Fruit fly (Drosophila melanogaster) whole organism, embryonic: Measurements from ENCODE around the gene Gpdh1.
A peak's percentile ranks its signal among the peaks of the same experiment; 100 is the strongest.

Experiments
- Ada2b ChIP-seq: fragments of 200-800 bp; sonication (Bioruptor generic); IDR thresholded peaks from 2 replicates; pipeline ENCODE4 v1.3.6; 2022; ENCODE audit warnings: missing biosample characterization, missing genetic modification characterization
- CG10462 ChIP-seq: fragments of 200-800 bp; sonication (Bioruptor generic); optimal IDR thresholded peaks from 2 replicates; lab custom pipeline; 2016; ENCODE audit warnings: missing biosample characterization, missing genetic modification characterization
- CG10565 ChIP-seq: fragments of 200-800 bp; sonication (Bioruptor generic); optimal IDR thresholded peaks from 3 replicates; lab custom pipeline; 2016; ENCODE audit warnings: missing biosample characterization, mild to moderate bottlenecking, missing genetic modification characterization
- CG10654 ChIP-seq: fragments of 200-800 bp; sonication (Bioruptor generic); optimal IDR thresholded peaks from 2 replicates; lab custom pipeline; 2016; ENCODE audit warnings: missing biosample characterization, missing genetic modification characterization
- CG11398 ChIP-seq: fragments of 200-800 bp; sonication (Bioruptor generic); optimal IDR thresholded peaks from 2 replicates; lab custom pipeline; 2016; ENCODE audit warnings: missing biosample characterization, missing genetic modification characterization
- CG11456 ChIP-seq: fragments of 200-800 bp; sonication (Bioruptor generic); IDR thresholded peaks from 3 replicates; pipeline ENCODE4 v1.3.6; 2022; ENCODE audit warnings: missing biosample characterization, missing genetic modification characterization
- CG11560 ChIP-seq: fragments of 200-800 bp; sonication (Bioruptor generic); IDR thresholded peaks from 3 replicates; pipeline ENCODE4 v1.3.6; 2022; ENCODE audit warnings: missing biosample characterization, missing genetic modification characterization
- CG17568 ChIP-seq: fragments of 200-800 bp; sonication (Bioruptor generic); optimal IDR thresholded peaks from 2 replicates; lab custom pipeline; 2018; ENCODE audit warnings: missing biosample characterization, mild to moderate bottlenecking, missing genetic modification characterization, moderate library complexity
- CG17829 ChIP-seq: fragments of 200-800 bp; optimal IDR thresholded peaks from 2 replicates; lab custom pipeline; 2019; ENCODE audit warnings: missing biosample characterization, mild to moderate bottlenecking, missing genetic modification characterization, moderate library complexity
- CG18599 ChIP-seq: fragments of 200-800 bp; sonication (Bioruptor generic); optimal IDR thresholded peaks from 3 replicates; lab custom pipeline; 2017; ENCODE audit warnings: missing biosample characterization, missing genetic modification characterization, mild to moderate bottlenecking, moderate library complexity, missing genetic modification reagents
- CG32532 ChIP-seq: fragments of 200-800 bp; sonication (Bioruptor generic); IDR thresholded peaks from 2 replicates; pipeline ENCODE4 v1.3.6; 2022; ENCODE audit warnings: missing biosample characterization, missing genetic modification characterization
- CG32767 ChIP-seq: fragments of 200-800 bp; sonication (Bioruptor generic); IDR thresholded peaks from 2 replicates; pipeline ENCODE4 v1.3.6; 2022; ENCODE audit warnings: missing biosample characterization, missing genetic modification characterization
- CG4424 ChIP-seq: fragments of 200-800 bp; sonication (Bioruptor generic); optimal IDR thresholded peaks from 3 replicates; lab custom pipeline; 2016; ENCODE audit warnings: missing biosample characterization, missing genetic modification characterization
- CG5245 ChIP-seq: fragments of 200-800 bp; sonication (Bioruptor generic); optimal IDR thresholded peaks from 3 replicates; lab custom pipeline; 2016; ENCODE audit warnings: missing biosample characterization, missing genetic modification characterization
- CG6689 ChIP-seq: fragments of 200-800 bp; sonication (Bioruptor generic); IDR thresholded peaks from 2 replicates; pipeline ENCODE4 v1.3.6; 2022; ENCODE audit warnings: missing biosample characterization, missing genetic modification characterization
- CG7786 ChIP-seq: fragments of 200-800 bp; sonication (Bioruptor generic); optimal IDR thresholded peaks from 2 replicates; lab custom pipeline; 2016; ENCODE audit warnings: missing biosample characterization, missing genetic modification characterization
- CG9727 ChIP-seq: fragments of 200-800 bp; sonication (Bioruptor generic); optimal IDR thresholded peaks from 3 replicates; lab custom pipeline; 2017; ENCODE audit warnings: missing biosample characterization, mild to moderate bottlenecking, missing genetic modification characterization
- Ets97D ChIP-seq: fragments of 200-800 bp; sonication (Bioruptor generic); optimal IDR thresholded peaks from 3 replicates; lab custom pipeline; 2016; ENCODE audit warnings: missing biosample characterization, missing genetic modification characterization
- Lpt ChIP-seq: fragments of >200 bp; optimal IDR thresholded peaks from 2 replicates; lab custom pipeline; 2018; ENCODE audit warnings: missing biosample characterization, missing genetic modification characterization
- Med ChIP-seq: fragments of 200-800 bp; sonication (Bioruptor generic); peaks from one replicate; lab custom pipeline; 2016; ENCODE audit warnings: missing biosample characterization, missing genetic modification characterization, mild to moderate bottlenecking, inconsistent platforms, moderate library complexity
- Optix ChIP-seq: fragments of 200-800 bp; sonication (Bioruptor generic); IDR thresholded peaks from 3 replicates; pipeline ENCODE4 v1.3.6; 2022; ENCODE audit warnings: missing biosample characterization, missing genetic modification characterization
- Poxn ChIP-seq: fragments of 200-800 bp; sonication (Bioruptor generic); IDR thresholded peaks from 2 replicates; pipeline ENCODE4 v1.3.6; 2022; ENCODE audit warnings: missing biosample characterization, missing genetic modification characterization
- Side ChIP-seq: fragments of 200-800 bp; sonication (Bioruptor generic); optimal IDR thresholded peaks from 2 replicates; lab custom pipeline; 2016; ENCODE audit warnings: missing biosample characterization, missing genetic modification characterization
- Sry-β ChIP-seq: fragments of 200-800 bp; sonication (Bioruptor generic); optimal IDR thresholded peaks from 2 replicates; lab custom pipeline; 2018; ENCODE audit warnings: missing biosample characterization, mild to moderate bottlenecking, missing genetic modification characterization, moderate library complexity
- bigmax ChIP-seq: fragments of 200-800 bp; sonication (Bioruptor generic); optimal IDR thresholded peaks from 2 replicates; lab custom pipeline; 2018; ENCODE audit warnings: missing biosample characterization, mild to moderate bottlenecking, missing genetic modification characterization
- btn ChIP-seq: fragments of 200-800 bp; sonication (Bioruptor generic); optimal IDR thresholded peaks from 2 replicates; lab custom pipeline; 2016; ENCODE audit warnings: missing biosample characterization, missing genetic modification characterization
- corto ChIP-seq: fragments of 200-800 bp; sonication (Bioruptor generic); optimal IDR thresholded peaks from 2 replicates; lab custom pipeline; 2016; ENCODE audit warnings: missing biosample characterization, mild to moderate bottlenecking, missing genetic modification characterization, moderate library complexity
- crol ChIP-seq: fragments of 200-800 bp; sonication (Bioruptor generic); IDR thresholded peaks from 2 replicates; pipeline ENCODE4 v1.3.6; 2022; ENCODE audit warnings: missing biosample characterization, missing genetic modification characterization
- dan ChIP-seq: fragments of 200-800 bp; sonication (Bioruptor generic); IDR thresholded peaks from 2 replicates; pipeline ENCODE4 v1.3.6; 2022; ENCODE audit warnings: missing biosample characterization, missing genetic modification characterization
- dmrt99B ChIP-seq: fragments of 200-800 bp; sonication (Bioruptor generic); optimal IDR thresholded peaks from 2 replicates; lab custom pipeline; 2018; ENCODE audit warnings: missing biosample characterization, mild to moderate bottlenecking, missing genetic modification characterization, moderate library complexity
- emc ChIP-seq: fragments of 200-800 bp; sonication (Bioruptor generic); optimal IDR thresholded peaks from 2 replicates; lab custom pipeline; 2016; ENCODE audit warnings: missing biosample characterization, missing genetic modification characterization
- eve ChIP-seq, 2 experiments: fragments of >200 bp; optimal IDR thresholded peaks; 2 replicates each; lab custom pipeline; 2017; ENCODE audit warnings: missing biosample characterization in 2 of 2, missing genetic modification characterization in 2 of 2
- fd96Cb ChIP-seq: fragments of 200-800 bp; sonication (Bioruptor generic); optimal IDR thresholded peaks from 2 replicates; lab custom pipeline; 2018; ENCODE audit warnings: missing biosample characterization, mild to moderate bottlenecking, missing genetic modification characterization, moderate library complexity
- fu2 ChIP-seq: fragments of 200-800 bp; sonication (Bioruptor generic); optimal IDR thresholded peaks from 2 replicates; lab custom pipeline; 2016; ENCODE audit warnings: missing biosample characterization, missing genetic modification characterization
- hb ChIP-seq: fragments of 200-800 bp; sonication (Bioruptor generic); IDR thresholded peaks from 3 replicates; pipeline ENCODE4 v1.3.6; 2022; ENCODE audit warnings: missing biosample characterization, missing genetic modification characterization; ENCODE audit not compliant: partially characterized antibody
- jing ChIP-seq: fragments of 200-800 bp; sonication (Bioruptor generic); optimal IDR thresholded peaks from 2 replicates; lab custom pipeline; 2018; ENCODE audit warnings: missing biosample characterization, mild to moderate bottlenecking, missing genetic modification characterization
- kah ChIP-seq: fragments of 200-800 bp; sonication (Bioruptor generic); optimal IDR thresholded peaks from 2 replicates; lab custom pipeline; 2018; ENCODE audit warnings: missing biosample characterization, mild to moderate bottlenecking, missing genetic modification characterization
- pan ChIP-seq, 4 experiments: fragments of >200 bp in 3 of 4; fragments of 200-800 bp in 1 of 4; sonication (Bioruptor generic) in 1 of 4; optimal IDR thresholded peaks in 3 of 4; IDR thresholded peaks in 1 of 4; 2 replicates each; pipeline versions ENCODE4 v1.3.6 to Lab custom; 2017 to 2022; ENCODE audit warnings: missing biosample characterization in 2 of 4, missing genetic modification characterization in 2 of 4, mixed read lengths in 1 of 4
- pho ChIP-seq: fragments of 200-800 bp; sonication (Bioruptor generic); optimal IDR thresholded peaks from 2 replicates; lab custom pipeline; 2016; ENCODE audit warnings: missing biosample characterization, missing genetic modification characterization
- pita ChIP-seq: fragments of 200-800 bp; sonication (Bioruptor generic); optimal IDR thresholded peaks from 2 replicates; lab custom pipeline; 2017; ENCODE audit warnings: missing biosample characterization, mild to moderate bottlenecking, missing genetic modification characterization
- prd ChIP-seq, 3 experiments: fragments of >200 bp in 2 of 3; fragments of 200-800 bp in 1 of 3; sonication (Bioruptor generic) in 1 of 3; optimal IDR thresholded peaks in 2 of 3; IDR thresholded peaks in 1 of 3; 2 replicates in 2 of 3; 3 replicates in 1 of 3; pipeline versions ENCODE4 v1.3.6 to Lab custom; 2017 to 2022; ENCODE audit warnings: missing biosample characterization in 1 of 3, missing genetic modification characterization in 1 of 3
- psq ChIP-seq: fragments of 200-800 bp; sonication (Bioruptor generic); optimal IDR thresholded peaks from 2 replicates; lab custom pipeline; 2017; ENCODE audit warnings: missing biosample characterization, missing genetic modification characterization
- slp2 ChIP-seq: fragments of 200-800 bp; sonication (Bioruptor generic); optimal IDR thresholded peaks from 2 replicates; lab custom pipeline; 2016; ENCODE audit warnings: missing biosample characterization, missing genetic modification characterization
- so ChIP-seq: fragments of 200-800 bp; sonication (Bioruptor generic); IDR thresholded peaks from 3 replicates; pipeline ENCODE4 v1.3.6; 2022; ENCODE audit warnings: missing biosample characterization, missing genetic modification characterization
- ssp ChIP-seq: fragments of 200-800 bp; sonication (Bioruptor generic); IDR thresholded peaks from 2 replicates; pipeline ENCODE4 v1.3.6; 2022; ENCODE audit warnings: missing biosample characterization, missing genetic modification characterization
- stc ChIP-seq: fragments of 200-800 bp; sonication (Bioruptor generic); IDR thresholded peaks from 2 replicates; pipeline ENCODE4 v1.3.6; 2022; ENCODE audit warnings: missing biosample characterization, missing genetic modification characterization
- tup ChIP-seq: fragments of 200-800 bp; sonication (Bioruptor generic); optimal IDR thresholded peaks from 2 replicates; lab custom pipeline; 2016; ENCODE audit warnings: missing biosample characterization, mild to moderate bottlenecking, missing genetic modification characterization, moderate library complexity
- tx ChIP-seq: fragments of 200-800 bp; sonication (Bioruptor generic); optimal IDR thresholded peaks from 2 replicates; lab custom pipeline; 2016; ENCODE audit warnings: missing biosample characterization, missing genetic modification characterization
- wor ChIP-seq: fragments of 200-800 bp; sonication (Bioruptor generic); IDR thresholded peaks from 2 replicates; pipeline ENCODE4 v1.3.6; 2022; ENCODE audit warnings: missing biosample characterization, missing genetic modification characterization

Gene Gpdh1

dm6 chr2L:5948775-5949526 lies 5.5 kb downstream of the Gpdh1 start, which contains the start of gene CG9044 (continued):
- TF ChIP-seq pan (optimal IDR thresholded peaks at IDR 0.05; lab: Kevin White, UChicago), result no peak
- TF ChIP-seq pan (GFP tag; optimal IDR thresholded peaks at IDR 0.05 in 1 of 2, IDR thresholded peaks at IDR 0.05 in 1 of 2), result no peak
- no peak for TF ChIP-seq Optix (GFP tag; lab: Robert Waterston, UW)
- no peak for TF ChIP-seq prd (optimal IDR thresholded peaks at IDR 0.05; lab: Kevin White, UChicago)
- peak; percentile 60 for TF ChIP-seq prd (GFP tag; IDR thresholded peaks at IDR 0.05; lab: Robert Waterston, UW)
- no peak for TF ChIP-seq CG10462
- no peak for TF ChIP-seq bigmax
- no peak for TF ChIP-seq stc (GFP tag; lab: Robert Waterston, UW)
- TF ChIP-seq CG7786, result peak; percentile 57
- TF ChIP-seq CG17829 (tag; lab: Kevin White, UChicago), result peak; percentile 65
- peak; percentile 93 for TF ChIP-seq Med (GFP tag; lab: Kevin White, UChicago)
- TF ChIP-seq CG10565 (GFP tag; lab: Kevin White, UChicago), result no peak
- no peak for TF ChIP-seq CG6689 (GFP tag; lab: Robert Waterston, UW)
- peak; percentile 55 for TF ChIP-seq Side (GFP tag; lab: Kevin White, UChicago)
- 0 out of 3 replicates have a peak, but pooled peaks have one; percentile 31 for TF ChIP-seq so (GFP tag; lab: Robert Waterston, UW)
- TF ChIP-seq CG10654, result peak; percentile 51
- no peak for TF ChIP-seq dmrt99B (tag; lab: Kevin White, UChicago)
- no peak for TF ChIP-seq corto (GFP tag; lab: Kevin White, UChicago)
- TF ChIP-seq CG11398 (GFP tag; lab: Kevin White, UChicago), result peak; percentile 18
- no peak for TF ChIP-seq eve (GFP tag; optimal IDR thresholded peaks at IDR 0.05; lab: Kevin White, UChicago)
- TF ChIP-seq CG18599 (GFP tag; lab: Kevin White, UChicago), result no peak
- TF ChIP-seq pho, result peak; percentile 76
- 0 out of 3 replicates have a peak, but pooled peaks have one; percentile 33 for TF ChIP-seq CG11456 (GFP tag; lab: Robert Waterston, UW)
- TF ChIP-seq crol (GFP tag; lab: Robert Waterston, UW), result no peak
- TF ChIP-seq btn (GFP tag; lab: Kevin White, UChicago), result no peak
- TF ChIP-seq Poxn (GFP tag; lab: Robert Waterston, UW), result no peak
- peak; percentile 59 for TF ChIP-seq CG4424 (GFP tag; lab: Kevin White, UChicago)
- TF ChIP-seq CG17568 (GFP tag; lab: Kevin White, UChicago), result no peak
- no peak for TF ChIP-seq wor (GFP tag; lab: Robert Waterston, UW)
- TF ChIP-seq emc, result peak; percentile 19
- TF ChIP-seq Sry-β (GFP tag; lab: Kevin White, UChicago), result peak; percentile 8
- no peak for TF ChIP-seq psq (GFP tag; lab: Kevin White, UChicago)
- no peak for TF ChIP-seq CG32767 (GFP tag; lab: Robert Waterston, UW)
- TF ChIP-seq tx (GFP tag; lab: Kevin White, UChicago), result peak; percentile 39
- TF ChIP-seq ssp (GFP tag; lab: Robert Waterston, UW), result peak; percentile 42
- TF ChIP-seq kah, result no peak
- TF ChIP-seq CG5245 (GFP tag; lab: Kevin White, UChicago), result no peak
- no peak for TF ChIP-seq dan (GFP tag; lab: Robert Waterston, UW)
- peak; percentile 89 for TF ChIP-seq hb (GFP tag; lab: Robert Waterston, UW)
- TF ChIP-seq fu2 (GFP tag; lab: Kevin White, UChicago), result peak; percentile 70
- TF ChIP-seq CG11560 (tag; lab: Robert Waterston, UW), result 0 out of 3 replicates have a peak, but pooled peaks have one; percentile 6
- no peak for TF ChIP-seq Lpt
- TF ChIP-seq slp2 (GFP tag; lab: Kevin White, UChicago), result peak; percentile 52
- TF ChIP-seq CG32532, result peak; percentile 62
- peak; percentile 60 for TF ChIP-seq CG9727
- peak; percentile 67 for TF ChIP-seq Ets97D
- peak; percentile 45; the same call in 1 of the 2 replicates for TF ChIP-seq Ada2b (GFP tag; lab: Robert Waterston, UW)
- no peak for TF ChIP-seq tup
- no peak for TF ChIP-seq jing (GFP tag; lab: Kevin White, UChicago)
- no peak for TF ChIP-seq pita (GFP tag; lab: Kevin White, UChicago)
- TF ChIP-seq fd96Cb (tag; lab: Kevin White, UChicago), result peak; percentile 37
